Worm (Caenorhabditis elegans): Measurements from ENCODE around the gene kle-2.
"Not testable (repeated sequence)": the region's sequence is repeated elsewhere in the genome, so short reads cannot be mapped to it uniquely, and the experiment has no call there.

- not testable (repeated sequence) for TF ChIP-seq tbx-11 (GFP tag; IDR thresholded peaks at IDR 0.05); hnd-1 (tag; optimal IDR thresholded peaks at IDR 0.05); F13C5.2 (tag; optimal IDR thresholded peaks at IDR 0.05); ama-1 (optimal IDR thresholded peaks at IDR 0.05); aly-1 (tag; optimal IDR thresholded peaks at IDR 0.05); hmbx-1 (tag; optimal IDR thresholded peaks at IDR 0.05); hmg-4 (GFP tag; optimal IDR thresholded peaks at IDR 0.05); flt-1 (GFP tag; IDR thresholded peaks at IDR 0.05); ceh-13 (GFP tag; optimal IDR thresholded peaks at IDR 0.05); sea-1 (GFP tag; conservative IDR thresholded peaks at IDR 0.05); ceh-36 (tag; optimal IDR thresholded peaks at IDR 0.05); B0310.2 (tag; optimal IDR thresholded peaks at IDR 0.05); pes-1 (GFP tag; IDR thresholded peaks at IDR 0.05)
Observed at ce11 chrIII:7964281-7964680, 22.8 kb downstream of the kle-2 start, which contains the start of gene F54H12.2.

Data from whole organism, early embryonic.